Worm (Caenorhabditis elegans) whole organism, L2 larva: Measurements from ENCODE around the gene R08C7.11.

Source experiments
- ZK546.5 ChIP-seq: sonication (generic microtip); optimal IDR thresholded peaks from 2 replicates; lab custom pipeline; 2017; ENCODE audit warnings: missing biosample characterization, missing genetic modification characterization
- ama-1 ChIP-seq: fragments of 150-350 bp; optimal IDR thresholded peaks from 2 replicates; lab custom pipeline; 2018; ENCODE audit warnings: inconsistent platforms
- blmp-1 ChIP-seq: sonication (generic microtip); optimal IDR thresholded peaks from 2 replicates; lab custom pipeline; 2017; ENCODE audit warnings: missing genetic modification characterization, mild to moderate bottlenecking, missing compliant biosample characterization, antibody characterized with exemption, moderate library complexity; ENCODE audit not compliant: insufficient read depth
- ceh-82 ChIP-seq: fragments of 150-350 bp; optimal IDR thresholded peaks from 2 replicates; lab custom pipeline; 2014; ENCODE audit warnings: missing biosample characterization, missing genetic modification characterization
- dmd-4 ChIP-seq: sonication (generic microtip); optimal IDR thresholded peaks from 2 replicates; lab custom pipeline; 2017; ENCODE audit warnings: missing biosample characterization, missing genetic modification characterization
- egl-27 ChIP-seq: sonication (generic microtip); optimal IDR thresholded peaks from 3 replicates; lab custom pipeline; 2017; ENCODE audit warnings: missing biosample characterization, missing genetic modification reagents, missing genetic modification characterization
- elt-3 ChIP-seq: sonication (generic microtip); optimal IDR thresholded peaks from 2 replicates; lab custom pipeline; 2017; ENCODE audit warnings: missing biosample characterization, missing genetic modification characterization
- lin-13 ChIP-seq: fragments of 150-350 bp; optimal IDR thresholded peaks from 2 replicates; lab custom pipeline; 2014; ENCODE audit warnings: missing biosample characterization, missing genetic modification reagents, missing genetic modification characterization
- lsy-2 ChIP-seq, 2 experiments: fragments of 150-350 bp in 1 of 2; sonication (generic microtip) in 1 of 2; optimal IDR thresholded peaks; 2 replicates each; lab custom pipeline; 2014 to 2017; ENCODE audit warnings: missing biosample characterization in 2 of 2, missing genetic modification characterization in 2 of 2
- nhr-6 ChIP-seq: fragments of 150-350 bp; optimal IDR thresholded peaks from 2 replicates; lab custom pipeline; 2014; ENCODE audit warnings: missing biosample characterization, missing genetic modification characterization
- snpc-4 ChIP-seq: fragments of 150-350 bp; optimal IDR thresholded peaks from 2 replicates; lab custom pipeline; 2014; ENCODE audit warnings: missing biosample characterization, missing genetic modification characterization
- unc-39 ChIP-seq: fragments of 150-350 bp; optimal IDR thresholded peaks from 2 replicates; lab custom pipeline; 2014; ENCODE audit warnings: missing biosample characterization, missing genetic modification characterization
- unc-55 ChIP-seq: fragments of 150-350 bp; sonication (generic microtip); optimal IDR thresholded peaks from 3 replicates; lab custom pipeline; 2014; ENCODE audit warnings: missing biosample characterization, missing genetic modification reagents, missing genetic modification characterization
- zag-1 ChIP-seq: fragments of 150-350 bp; optimal IDR thresholded peaks from 2 replicates; lab custom pipeline; 2014; ENCODE audit warnings: missing biosample characterization, missing genetic modification characterization

- TF ChIP-seq unc-39 (tag; lab: Kevin White, UChicago), result no peak
- no peak for TF ChIP-seq ZK546.5
- TF ChIP-seq snpc-4, result no peak
- TF ChIP-seq egl-27 (tag; lab: Kevin White, UChicago), result no peak
- TF ChIP-seq zag-1, result no peak
- TF ChIP-seq lin-13 (GFP tag; lab: Kevin White, UChicago), result no peak
- TF ChIP-seq elt-3 (tag; lab: Kevin White, UChicago), result no peak
- TF ChIP-seq ceh-82, result no peak
- no peak for TF ChIP-seq nhr-6 (tag; lab: Kevin White, UChicago)
- no peak for TF ChIP-seq lsy-2 (tag; optimal IDR thresholded peaks at IDR 0.05; lab: Kevin White, UChicago)
- TF ChIP-seq blmp-1, result no peak
- no peak for TF ChIP-seq unc-55 (GFP tag; lab: Kevin White, UChicago)
- no peak for TF ChIP-seq ama-1 (lab: Kevin White, UChicago)
- no peak for TF ChIP-seq dmd-4
Observed at ce11 chrIV:4482531-4482930, 27.8 kb upstream of the R08C7.11 start, which contains the start of gene M01H9.4.
